Fruit fly (Drosophila melanogaster) whole organism, embryonic: ENCODE data around the gene Nup93-1.
A peak's percentile ranks its signal among the peaks of the same experiment; 100 is the strongest.

ENCODE experiments used
- Antp ChIP-seq: fragments of 200-800 bp; sonication (Bioruptor generic); optimal IDR thresholded peaks from 3 replicates; lab custom pipeline; 2016; ENCODE audit warnings: missing biosample characterization, missing genetic modification characterization
- Asciz ChIP-seq: fragments of 200-800 bp; sonication (Bioruptor generic); optimal IDR thresholded peaks from 2 replicates; lab custom pipeline; 2017; ENCODE audit warnings: missing biosample characterization, mild to moderate bottlenecking, missing genetic modification characterization, missing genetic modification reagents
- CG10147 ChIP-seq: fragments of 200-800 bp; sonication (Bioruptor generic); optimal IDR thresholded peaks from 2 replicates; lab custom pipeline; 2019; ENCODE audit warnings: missing biosample characterization, mild to moderate bottlenecking, missing genetic modification characterization, moderate library complexity
- CG10431 ChIP-seq: fragments of 200-800 bp; sonication (Bioruptor generic); optimal IDR thresholded peaks from 3 replicates; lab custom pipeline; 2018; ENCODE audit warnings: missing biosample characterization, mild to moderate bottlenecking, missing genetic modification characterization
- CG10654 ChIP-seq: fragments of 200-800 bp; sonication (Bioruptor generic); optimal IDR thresholded peaks from 2 replicates; lab custom pipeline; 2016; ENCODE audit warnings: missing biosample characterization, missing genetic modification characterization
- CG11398 ChIP-seq: fragments of 200-800 bp; sonication (Bioruptor generic); optimal IDR thresholded peaks from 2 replicates; lab custom pipeline; 2016; ENCODE audit warnings: missing biosample characterization, missing genetic modification characterization
- CG12219 ChIP-seq: fragments of 200-800 bp; sonication (Bioruptor generic); optimal IDR thresholded peaks from 3 replicates; lab custom pipeline; 2018; ENCODE audit warnings: missing biosample characterization, mild to moderate bottlenecking, missing genetic modification characterization
- CG1233 ChIP-seq: fragments of 200-800 bp; sonication (Bioruptor generic); optimal IDR thresholded peaks from 4 replicates; lab custom pipeline; 2018; ENCODE audit warnings: missing biosample characterization, mild to moderate bottlenecking, missing genetic modification characterization
- CG12744 ChIP-seq: fragments of 200-800 bp; sonication (Bioruptor generic); optimal IDR thresholded peaks from 2 replicates; lab custom pipeline; 2016; ENCODE audit warnings: missing biosample characterization, missing genetic modification characterization
- CG12942 ChIP-seq: fragments of 200-800 bp; sonication (Bioruptor generic); optimal IDR thresholded peaks from 3 replicates; lab custom pipeline; 2016; ENCODE audit warnings: missing biosample characterization, missing genetic modification characterization
- CG14014 ChIP-seq: fragments of 200-800 bp; sonication (Bioruptor generic); IDR thresholded peaks from 2 replicates; pipeline ENCODE4 v1.3.6; 2022; ENCODE audit warnings: missing biosample characterization, missing genetic modification characterization
- CG15601 ChIP-seq: fragments of 200-800 bp; sonication (Bioruptor generic); optimal IDR thresholded peaks from 3 replicates; lab custom pipeline; 2019; ENCODE audit warnings: missing biosample characterization, mild to moderate bottlenecking, missing genetic modification characterization, moderate library complexity
- CG1792 ChIP-seq: fragments of 200-800 bp; sonication (Bioruptor generic); optimal IDR thresholded peaks from 2 replicates; lab custom pipeline; 2016; ENCODE audit warnings: missing biosample characterization, missing genetic modification characterization
- CG2129 ChIP-seq: fragments of 200-800 bp; sonication (Bioruptor generic); IDR thresholded peaks from 2 replicates; pipeline ENCODE4 v1.3.6; 2022; ENCODE audit warnings: missing biosample characterization, missing genetic modification characterization; ENCODE audit not compliant: partially characterized antibody
- CG32767 ChIP-seq: fragments of 200-800 bp; sonication (Bioruptor generic); IDR thresholded peaks from 2 replicates; pipeline ENCODE4 v1.3.6; 2022; ENCODE audit warnings: missing biosample characterization, missing genetic modification characterization
- CG32772 ChIP-seq: fragments of 200-800 bp; sonication (Bioruptor generic); IDR thresholded peaks from 2 replicates; pipeline ENCODE4 v1.3.6; 2022; ENCODE audit warnings: missing biosample characterization, missing genetic modification characterization
- CG33557 ChIP-seq: fragments of 200-800 bp; sonication (Bioruptor generic); optimal IDR thresholded peaks from 2 replicates; lab custom pipeline; 2019; ENCODE audit warnings: missing biosample characterization, mild to moderate bottlenecking, missing genetic modification characterization, moderate library complexity
- CG3847 ChIP-seq: fragments of 200-800 bp; sonication (Bioruptor generic); IDR thresholded peaks from 2 replicates; pipeline ENCODE4 v1.3.6; 2022; ENCODE audit warnings: missing biosample characterization, missing genetic modification characterization
- CG5180 ChIP-seq: fragments of 200-800 bp; sonication (Bioruptor generic); optimal IDR thresholded peaks from 3 replicates; lab custom pipeline; 2017; ENCODE audit warnings: missing biosample characterization, missing genetic modification characterization, mild to moderate bottlenecking, moderate library complexity, missing genetic modification reagents
- CG6791 ChIP-seq: fragments of 200-800 bp; sonication (Bioruptor generic); IDR thresholded peaks from 3 replicates; pipeline ENCODE4 v1.3.6; 2022; ENCODE audit warnings: missing biosample characterization, missing genetic modification characterization; ENCODE audit not compliant: partially characterized antibody
- CG9876 ChIP-seq: fragments of 200-800 bp; sonication (Bioruptor generic); optimal IDR thresholded peaks from 2 replicates; lab custom pipeline; 2016; ENCODE audit warnings: missing biosample characterization, missing genetic modification characterization
- D19B ChIP-seq: fragments of 200-800 bp; sonication (Bioruptor generic); optimal IDR thresholded peaks from 2 replicates; lab custom pipeline; 2017; ENCODE audit warnings: missing biosample characterization, mild to moderate bottlenecking, missing genetic modification characterization
- Eip74EF ChIP-seq, 2 experiments: fragments of 200-800 bp in 1 of 2; fragments of >200 bp in 1 of 2; sonication (Bioruptor generic) in 1 of 2; optimal IDR thresholded peaks; 2 replicates each; lab custom pipeline; 2017 to 2019; ENCODE audit warnings: missing biosample characterization in 2 of 2, missing genetic modification characterization in 2 of 2, mild to moderate bottlenecking in 1 of 2, moderate library complexity in 1 of 2
- Fer2 ChIP-seq: fragments of 200-800 bp; sonication (Bioruptor generic); optimal IDR thresholded peaks from 2 replicates; lab custom pipeline; 2018; ENCODE audit warnings: missing biosample characterization, mild to moderate bottlenecking, missing genetic modification characterization, moderate library complexity
- Hmr ChIP-seq: fragments of 200-800 bp; sonication (Bioruptor generic); optimal IDR thresholded peaks from 3 replicates; lab custom pipeline; 2017; ENCODE audit warnings: mild to moderate bottlenecking, missing biosample characterization, missing genetic modification reagents, missing genetic modification characterization
- Hr78 ChIP-seq, 2 experiments: fragments of 200-800 bp in 1 of 2; fragments of >200 bp in 1 of 2; sonication (Bioruptor generic) in 1 of 2; optimal IDR thresholded peaks; 2 replicates each; lab custom pipeline; 2017 to 2019; ENCODE audit warnings: missing biosample characterization in 2 of 2, missing genetic modification characterization in 2 of 2, mild to moderate bottlenecking in 1 of 2, moderate library complexity in 1 of 2
- Mes4 ChIP-seq: fragments of 200-800 bp; sonication (Bioruptor generic); optimal IDR thresholded peaks from 2 replicates; lab custom pipeline; 2016; ENCODE audit warnings: missing biosample characterization, missing genetic modification characterization
- NC2β ChIP-seq: fragments of 200-800 bp; sonication (Bioruptor generic); optimal IDR thresholded peaks from 2 replicates; lab custom pipeline; 2016; ENCODE audit warnings: missing biosample characterization, missing genetic modification characterization
- Poxn ChIP-seq: fragments of 200-800 bp; sonication (Bioruptor generic); IDR thresholded peaks from 2 replicates; pipeline ENCODE4 v1.3.6; 2022; ENCODE audit warnings: missing biosample characterization, missing genetic modification characterization
- TFAM ChIP-seq: fragments of 200-800 bp; sonication (Bioruptor generic); optimal IDR thresholded peaks from 2 replicates; lab custom pipeline; 2017; ENCODE audit warnings: missing biosample characterization, missing genetic modification characterization, inconsistent platforms
- Tbp ChIP-seq: fragments of >200 bp; optimal IDR thresholded peaks from 2 replicates; lab custom pipeline; 2018; ENCODE audit warnings: missing biosample characterization, missing genetic modification characterization
- bbx ChIP-seq: fragments of 200-800 bp; sonication (Bioruptor generic); IDR thresholded peaks from 2 replicates; pipeline ENCODE4 v1.3.6; 2022; ENCODE audit warnings: missing biosample characterization, missing genetic modification characterization; ENCODE audit not compliant: partially characterized antibody
- bcd ChIP-seq: fragments of 200-800 bp; sonication (Bioruptor generic); optimal IDR thresholded peaks from 2 replicates; lab custom pipeline; 2017; ENCODE audit warnings: missing biosample characterization, mild to moderate bottlenecking, missing genetic modification characterization
- br ChIP-seq: fragments of >200 bp; optimal IDR thresholded peaks from 2 replicates; lab custom pipeline; 2017
- cwo ChIP-seq: fragments of 200-800 bp; sonication (Bioruptor generic); optimal IDR thresholded peaks from 3 replicates; lab custom pipeline; 2017; ENCODE audit warnings: missing biosample characterization, missing genetic modification characterization, mild to moderate bottlenecking, moderate library complexity, missing genetic modification reagents
- da ChIP-seq: fragments of 200-800 bp; sonication (Bioruptor generic); optimal IDR thresholded peaks from 2 replicates; lab custom pipeline; 2016; ENCODE audit warnings: missing biosample characterization, missing genetic modification characterization
- dati ChIP-seq: fragments of 200-800 bp; sonication (Bioruptor generic); IDR thresholded peaks from 2 replicates; pipeline ENCODE4 v1.3.6; 2022; ENCODE audit warnings: missing biosample characterization, missing genetic modification characterization
- dpn ChIP-seq, 2 experiments: fragments of 200-800 bp; sonication (Bioruptor generic); optimal IDR thresholded peaks; 3 replicates each; lab custom pipeline; 2016; ENCODE audit warnings: missing biosample characterization in 2 of 2, missing genetic modification characterization in 2 of 2
- emc ChIP-seq: fragments of 200-800 bp; sonication (Bioruptor generic); optimal IDR thresholded peaks from 2 replicates; lab custom pipeline; 2016; ENCODE audit warnings: missing biosample characterization, missing genetic modification characterization
- fu2 ChIP-seq: fragments of 200-800 bp; sonication (Bioruptor generic); optimal IDR thresholded peaks from 2 replicates; lab custom pipeline; 2016; ENCODE audit warnings: missing biosample characterization, missing genetic modification characterization
- ham ChIP-seq: fragments of 200-800 bp; sonication (Bioruptor generic); IDR thresholded peaks from 2 replicates; pipeline ENCODE4 v1.3.6; 2022; ENCODE audit warnings: missing biosample characterization, missing genetic modification characterization
- hth ChIP-seq: fragments of >200 bp; optimal IDR thresholded peaks from 2 replicates; lab custom pipeline; 2017; ENCODE audit warnings: inconsistent platforms
- peb ChIP-seq: fragments of 200-800 bp; sonication (Bioruptor generic); IDR thresholded peaks from 2 replicates; pipeline ENCODE4 v1.3.6; 2022; ENCODE audit warnings: missing biosample characterization, missing genetic modification characterization
- psq ChIP-seq: fragments of 200-800 bp; sonication (Bioruptor generic); optimal IDR thresholded peaks from 2 replicates; lab custom pipeline; 2017; ENCODE audit warnings: missing biosample characterization, missing genetic modification characterization
- row ChIP-seq: fragments of 200-800 bp; sonication (Bioruptor generic); IDR thresholded peaks from 3 replicates; pipeline ENCODE4 v1.3.6; 2022; ENCODE audit warnings: missing biosample characterization, missing genetic modification characterization
- scrt ChIP-seq: fragments of 200-800 bp; sonication (Bioruptor generic); optimal IDR thresholded peaks from 2 replicates; lab custom pipeline; 2018; ENCODE audit warnings: missing biosample characterization, mild to moderate bottlenecking, missing genetic modification characterization, moderate library complexity
- seq ChIP-seq: fragments of 200-800 bp; sonication (Bioruptor generic); IDR thresholded peaks from 2 replicates; pipeline ENCODE4 v1.3.6; 2022; ENCODE audit warnings: missing biosample characterization, missing genetic modification characterization
- sim ChIP-seq: fragments of 200-800 bp; sonication (Bioruptor generic); IDR thresholded peaks from 2 replicates; pipeline ENCODE4 v1.3.6; 2022; ENCODE audit warnings: missing biosample characterization, missing genetic modification characterization
- tgo ChIP-seq: fragments of 200-800 bp; sonication (Bioruptor generic); IDR thresholded peaks from 3 replicates; pipeline ENCODE4 v1.3.6; 2022; ENCODE audit warnings: missing biosample characterization, missing genetic modification characterization
- vfl ChIP-seq: fragments of 200-800 bp; sonication (Bioruptor generic); optimal IDR thresholded peaks from 2 replicates; lab custom pipeline; 2016; ENCODE audit warnings: missing biosample characterization, missing genetic modification characterization

The Nup93-1 gene

DNA sequence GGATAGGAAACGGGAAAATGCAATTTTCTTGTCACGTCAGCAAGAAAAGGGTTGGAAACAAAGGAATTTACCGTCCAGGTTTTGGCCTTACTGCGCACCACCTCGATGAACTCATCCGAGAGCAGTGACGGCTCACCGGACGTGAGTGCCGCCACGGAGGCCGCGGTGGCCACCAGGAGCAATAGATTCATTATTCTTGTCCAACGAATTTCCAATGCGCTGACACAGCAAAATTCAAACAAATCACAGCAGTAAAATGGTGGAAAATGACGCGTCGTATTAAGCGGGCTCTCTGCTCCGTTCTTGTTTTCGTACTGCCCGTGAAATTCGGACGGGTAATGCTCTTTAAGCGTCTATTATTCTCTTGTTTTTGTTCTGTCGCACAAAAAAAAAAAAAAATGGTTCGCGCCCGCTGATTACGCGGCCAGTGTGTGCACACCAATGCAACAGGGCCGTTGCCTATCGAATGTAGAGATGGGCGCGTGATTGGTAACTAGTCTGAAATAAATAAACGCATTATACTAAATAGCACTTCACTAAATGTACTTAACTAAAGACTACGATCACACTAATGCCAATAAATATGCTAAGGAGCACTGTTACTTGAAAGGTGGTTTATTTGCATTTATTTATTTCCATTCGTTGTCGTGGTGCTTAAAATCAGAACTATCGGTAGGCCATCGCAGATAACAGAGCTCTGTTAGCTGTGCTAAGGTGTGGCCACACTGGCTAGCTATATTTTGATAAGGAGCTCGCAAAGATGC, 40.7 kb upstream of the Nup93-1 start, which contains the start of the genes CtsB and amrt (continued):
- peak; percentile 72 for TF ChIP-seq bbx (GFP tag; lab: Robert Waterston, UW)
- TF ChIP-seq fu2: peak; percentile 56
- TF ChIP-seq hth (lab: Kevin White, UChicago): no peak
- no peak for TF ChIP-seq dati (GFP tag; lab: Robert Waterston, UW)
- TF ChIP-seq vfl: no peak
- no peak for TF ChIP-seq Tbp (GFP tag; lab: Kevin White, UChicago)
- no peak for TF ChIP-seq scrt (GFP tag; lab: Kevin White, UChicago)
- no peak for TF ChIP-seq sim (GFP tag; lab: Robert Waterston, UW)
- TF ChIP-seq bcd: peak; percentile 35
- TF ChIP-seq CG10147 (GFP tag; lab: Kevin White, UChicago): peak; percentile 21
- peak; percentile 10 for TF ChIP-seq CG12942 (GFP tag; lab: Kevin White, UChicago)
- TF ChIP-seq CG32767: no peak
- TF ChIP-seq tgo (GFP tag; lab: Robert Waterston, UW): 0 out of 3 replicates have a peak, but pooled peaks have one; percentile 28
- TF ChIP-seq Mes4: peak; percentile 37
- no peak for TF ChIP-seq Eip74EF (GFP tag; optimal IDR thresholded peaks at IDR 0.05; lab: Kevin White, UChicago)
- TF ChIP-seq D19B (GFP tag; lab: Kevin White, UChicago): no peak
- no peak for TF ChIP-seq CG14014 (GFP tag; lab: Robert Waterston, UW)
- TF ChIP-seq Hr78 (GFP tag; optimal IDR thresholded peaks at IDR 0.05; lab: Kevin White, UChicago): no peak
- peak; percentile 45 for TF ChIP-seq Antp (GFP tag; lab: Kevin White, UChicago)
- peak; percentile 70 for TF ChIP-seq CG2129 (GFP tag; lab: Robert Waterston, UW)
- TF ChIP-seq CG11398 (GFP tag; lab: Kevin White, UChicago): peak; percentile 52
- TF ChIP-seq NC2β (GFP tag; lab: Kevin White, UChicago): peak; percentile 1
- TF ChIP-seq emc: no peak
- TF ChIP-seq CG12744 (GFP tag; lab: Kevin White, UChicago): peak; percentile 26
- no peak for TF ChIP-seq psq (GFP tag; lab: Kevin White, UChicago)
- TF ChIP-seq cwo (GFP tag; lab: Kevin White, UChicago): no peak
- TF ChIP-seq Hmr (GFP tag; lab: Kevin White, UChicago): peak; percentile 43
- TF ChIP-seq CG15601: peak; percentile 9
- TF ChIP-seq CG6791 (GFP tag; lab: Robert Waterston, UW): peak; percentile 65; the same call in 2 of the 3 replicates
- peak; percentile 94 for TF ChIP-seq row
- TF ChIP-seq seq (GFP tag; lab: Robert Waterston, UW): no peak
- TF ChIP-seq CG5180 (GFP tag; lab: Kevin White, UChicago): no peak
- TF ChIP-seq ham (GFP tag; lab: Robert Waterston, UW): no peak
- no peak for TF ChIP-seq CG10431 (GFP tag; lab: Kevin White, UChicago)
- TF ChIP-seq CG1233 (GFP tag; lab: Kevin White, UChicago): peak; percentile 37
- TF ChIP-seq peb (GFP tag; lab: Robert Waterston, UW): no peak
- no peak; the same call in 1 of the 2 replicates for TF ChIP-seq CG32772 (GFP tag; lab: Robert Waterston, UW)
- TF ChIP-seq da (GFP tag; lab: Kevin White, UChicago): no peak
- TF ChIP-seq Fer2: peak; percentile 0
- TF ChIP-seq Poxn (GFP tag; lab: Robert Waterston, UW): no peak
- TF ChIP-seq dpn (GFP tag; optimal IDR thresholded peaks at IDR 0.05; lab: Kevin White, UChicago): peak; percentile 51 to 68
- TF ChIP-seq CG1792 (GFP tag; lab: Kevin White, UChicago): peak; percentile 42
- no peak for TF ChIP-seq CG12219 (GFP tag; lab: Kevin White, UChicago)
- no peak for TF ChIP-seq TFAM (GFP tag; lab: Kevin White, UChicago)
- TF ChIP-seq CG10654 (GFP tag; lab: Kevin White, UChicago): no peak
- TF ChIP-seq CG9876: peak; percentile 20
- TF ChIP-seq br (lab: Kevin White, UChicago): no peak
- no peak for TF ChIP-seq Asciz
- peak; percentile 60 for TF ChIP-seq CG3847 (GFP tag; lab: Robert Waterston, UW)
- peak; percentile 36 for TF ChIP-seq CG33557 (GFP tag; lab: Kevin White, UChicago)
